Worm (Caenorhabditis elegans): ENCODE results near the gene nlp-31.

The nlp-31 gene

ce11 chrV:3949723-3950122 is 30.1 kb upstream of the nlp-31 start, which contains the start of gene dach-1:
dach-1 (plus strand) TSS chrV:3950023.
- TF ChIP-seq ets-7 (tag; optimal IDR thresholded peaks at IDR 0.05) (no peak), hmg-4 (GFP tag; optimal IDR thresholded peaks at IDR 0.05) (no peak), tra-4 (tag; optimal IDR thresholded peaks at IDR 0.05) (no peak), F13C5.2 (tag; optimal IDR thresholded peaks at IDR 0.05) (no peak), aly-1 (tag; optimal IDR thresholded peaks at IDR 0.05) (no peak), pes-1 (GFP tag; IDR thresholded peaks at IDR 0.05) (no peak), ceh-36 (tag; optimal IDR thresholded peaks at IDR 0.05) (no peak), tbx-37 (GFP tag; conservative IDR thresholded peaks at IDR 0.05) (no peak), B0310.2 (tag; optimal IDR thresholded peaks at IDR 0.05) (no peak), tbx-11 (GFP tag; IDR thresholded peaks at IDR 0.05) (no peak), ama-1 (optimal IDR thresholded peaks at IDR 0.05) (no peak), scrt-1 (GFP tag; IDR thresholded peaks at IDR 0.05) (no peak), hnd-1 (tag; optimal IDR thresholded peaks at IDR 0.05) (no peak), ceh-13 (GFP tag; optimal IDR thresholded peaks at IDR 0.05) (no peak)

ce11 chrV:3953739-3954138 is 26.1 kb upstream of the nlp-31 start, which contains the start of gene str-247:
str-247 (plus strand) TSS chrV:3954039.
- TF ChIP-seq ama-1 (optimal IDR thresholded peaks at IDR 0.05) (no peak), ceh-36 (tag; optimal IDR thresholded peaks at IDR 0.05) (no peak), B0310.2 (tag; optimal IDR thresholded peaks at IDR 0.05) (no peak), sea-1 (GFP tag; conservative IDR thresholded peaks at IDR 0.05) (no peak), hmbx-1 (tag; optimal IDR thresholded peaks at IDR 0.05) (no peak), ets-7 (tag; optimal IDR thresholded peaks at IDR 0.05) (no peak), tbx-11 (GFP tag; IDR thresholded peaks at IDR 0.05) (no peak), scrt-1 (GFP tag; IDR thresholded peaks at IDR 0.05) (no peak)

DNA sequence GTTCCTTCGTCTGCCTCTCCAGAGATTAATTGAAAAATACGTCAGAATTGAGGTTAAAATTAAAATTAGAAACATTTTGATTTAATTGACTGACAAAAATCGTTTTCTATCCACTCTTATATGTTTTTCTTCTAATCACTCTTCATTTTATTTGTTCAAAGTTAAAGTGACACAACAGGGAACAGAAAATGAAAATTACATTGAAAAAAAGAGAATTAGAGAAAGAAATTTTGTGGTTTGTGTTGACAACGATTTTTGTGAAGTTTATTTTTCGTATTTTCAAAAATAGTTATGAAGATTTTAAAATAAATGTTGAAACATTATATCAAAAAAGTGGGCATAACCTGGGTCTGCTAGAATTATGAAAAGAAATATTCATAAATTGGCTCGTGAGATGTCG is 22.2 kb upstream of the nlp-31 start, which contains the start of gene cyp-34A5:
cyp-34A5 (minus strand) TSS at position 101 of the 400 bp plus-strand sequence.
- no peak for TF ChIP-seq scrt-1 (GFP tag; IDR thresholded peaks at IDR 0.05)
- no peak for TF ChIP-seq tbx-11 (GFP tag; IDR thresholded peaks at IDR 0.05)
- no peak for TF ChIP-seq aly-1 (tag; optimal IDR thresholded peaks at IDR 0.05)
- no peak for TF ChIP-seq hmg-4 (GFP tag; optimal IDR thresholded peaks at IDR 0.05)
- TF ChIP-seq pes-1 (GFP tag; IDR thresholded peaks at IDR 0.05): no peak
- TF ChIP-seq ceh-13 (GFP tag; optimal IDR thresholded peaks at IDR 0.05): no peak
- no peak for TF ChIP-seq B0310.2 (tag; optimal IDR thresholded peaks at IDR 0.05)
- TF ChIP-seq hnd-1 (tag; optimal IDR thresholded peaks at IDR 0.05): no peak
- no peak for TF ChIP-seq tra-4 (tag; optimal IDR thresholded peaks at IDR 0.05)
- no peak for TF ChIP-seq sea-1 (GFP tag; conservative IDR thresholded peaks at IDR 0.05)
- TF ChIP-seq ceh-36 (tag; optimal IDR thresholded peaks at IDR 0.05): no peak
- TF ChIP-seq F13C5.2 (tag; optimal IDR thresholded peaks at IDR 0.05): no peak

ce11 chrV:3961235-3961634 is 18.6 kb upstream of the nlp-31 start, which contains the start of gene cyp-34A6:
cyp-34A6 (minus strand) TSS chrV:3961335.
- TF ChIP-seq ets-7 (tag; optimal IDR thresholded peaks at IDR 0.05) (no peak), scrt-1 (GFP tag; IDR thresholded peaks at IDR 0.05) (no peak), ceh-13 (GFP tag; optimal IDR thresholded peaks at IDR 0.05) (no peak), ceh-36 (tag; optimal IDR thresholded peaks at IDR 0.05) (no peak)

DNA sequence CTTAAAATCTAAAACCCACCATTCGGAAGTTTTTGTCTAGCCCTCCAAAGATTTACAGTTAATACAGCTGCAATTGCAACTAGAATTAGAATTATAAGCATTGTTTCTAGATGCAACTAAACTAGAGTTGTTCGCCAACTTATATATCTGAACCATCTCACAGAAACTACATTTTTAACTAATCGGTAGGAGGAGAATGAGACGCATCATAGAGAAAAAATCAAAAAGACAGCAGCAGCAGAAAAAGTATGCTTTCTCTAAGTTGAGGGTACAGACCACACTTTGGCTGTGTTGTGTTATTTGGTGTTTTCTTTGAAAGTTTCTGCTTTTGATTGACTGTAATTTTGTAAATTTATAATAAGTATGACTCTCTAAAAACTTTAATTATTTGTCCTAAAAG is 16.1 kb upstream of the nlp-31 start, which contains the start of gene cyp-34A7:
cyp-34A7 (minus strand) TSS at position 101 of the 400 bp plus-strand sequence.
- TF ChIP-seq ama-1 (optimal IDR thresholded peaks at IDR 0.05): no peak
- no peak for TF ChIP-seq pes-1 (GFP tag; IDR thresholded peaks at IDR 0.05)
- no peak for TF ChIP-seq B0310.2 (tag; optimal IDR thresholded peaks at IDR 0.05)
- TF ChIP-seq sea-1 (GFP tag; conservative IDR thresholded peaks at IDR 0.05): no peak
- no peak for TF ChIP-seq hnd-1 (tag; optimal IDR thresholded peaks at IDR 0.05)

- TF ChIP-seq hmg-4 (GFP tag; optimal IDR thresholded peaks at IDR 0.05): no peak
Observed at ce11 chrV:3967762-3968161, 12.1 kb upstream of the nlp-31 start, which contains the start of gene cyp-34A8. cyp-34A8 (minus strand) TSS chrV:3967823.

DNA sequence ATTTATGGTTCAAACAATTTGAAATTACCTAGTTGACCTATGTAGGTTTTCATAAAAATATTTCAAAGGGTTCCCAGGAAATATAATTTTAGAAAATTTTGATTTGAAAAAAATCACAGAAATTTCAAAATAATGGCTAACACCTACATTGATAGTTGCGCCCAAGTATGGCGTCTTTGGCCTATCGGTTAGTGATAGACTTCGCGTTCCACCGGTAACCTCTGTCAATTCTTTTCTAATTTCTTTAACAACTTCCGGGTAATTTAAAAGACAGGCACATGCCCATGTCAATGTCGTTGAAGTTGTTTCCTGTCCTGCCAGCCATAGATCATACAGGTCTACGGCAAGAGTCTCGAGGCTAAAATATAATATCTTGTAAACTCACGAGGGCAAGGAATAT is 10.9 kb upstream of the nlp-31 start:
- TF ChIP-seq aly-1 (tag; optimal IDR thresholded peaks at IDR 0.05) (no peak), ets-7 (tag; optimal IDR thresholded peaks at IDR 0.05) (no peak), pes-1 (GFP tag; IDR thresholded peaks at IDR 0.05) (no peak), flt-1 (GFP tag; IDR thresholded peaks at IDR 0.05) (no peak), sea-1 (GFP tag; conservative IDR thresholded peaks at IDR 0.05) (no peak), hmg-4 (GFP tag; optimal IDR thresholded peaks at IDR 0.05) (no peak), B0310.2 (tag; optimal IDR thresholded peaks at IDR 0.05) (no peak), hmbx-1 (tag; optimal IDR thresholded peaks at IDR 0.05) (no peak), ceh-36 (tag; optimal IDR thresholded peaks at IDR 0.05) (no peak), tra-4 (tag; optimal IDR thresholded peaks at IDR 0.05) (no peak), tbx-37 (GFP tag; conservative IDR thresholded peaks at IDR 0.05) (no peak), F13C5.2 (tag; optimal IDR thresholded peaks at IDR 0.05) (no peak), hnd-1 (tag; optimal IDR thresholded peaks at IDR 0.05) (no peak), ceh-13 (GFP tag; optimal IDR thresholded peaks at IDR 0.05) (no peak), scrt-1 (GFP tag; IDR thresholded peaks at IDR 0.05) (no peak), ama-1 (optimal IDR thresholded peaks at IDR 0.05) (no peak), tbx-11 (GFP tag; IDR thresholded peaks at IDR 0.05) (no peak)

- TF ChIP-seq ets-7 (tag; optimal IDR thresholded peaks at IDR 0.05) (no peak), F13C5.2 (tag; optimal IDR thresholded peaks at IDR 0.05) (no peak), flt-1 (GFP tag; IDR thresholded peaks at IDR 0.05) (no peak), scrt-1 (GFP tag; IDR thresholded peaks at IDR 0.05) (no peak), B0310.2 (tag; optimal IDR thresholded peaks at IDR 0.05) (no peak), aly-1 (tag; optimal IDR thresholded peaks at IDR 0.05) (no peak), hmg-4 (GFP tag; optimal IDR thresholded peaks at IDR 0.05) (no peak), sea-1 (GFP tag; conservative IDR thresholded peaks at IDR 0.05) (no peak), ama-1 (optimal IDR thresholded peaks at IDR 0.05) (no peak), tbx-11 (GFP tag; IDR thresholded peaks at IDR 0.05) (no peak), hnd-1 (tag; optimal IDR thresholded peaks at IDR 0.05) (no peak), tbx-37 (GFP tag; conservative IDR thresholded peaks at IDR 0.05) (no peak), ceh-13 (GFP tag; optimal IDR thresholded peaks at IDR 0.05) (no peak), ceh-36 (tag; optimal IDR thresholded peaks at IDR 0.05) (no peak), tra-4 (tag; optimal IDR thresholded peaks at IDR 0.05) (no peak), hmbx-1 (tag; optimal IDR thresholded peaks at IDR 0.05) (no peak)
Observed at ce11 chrV:3969664-3970063, 10.2 kb upstream of the nlp-31 start.

All from whole organism, early embryonic.